Worm (Caenorhabditis elegans) whole organism, late embryonic: ENCODE measurements around the gene Y46H3C.7.

Source experiments
- K09A11.1 ChIP-seq: sonication (generic microtip); optimal IDR thresholded peaks from 2 replicates; lab custom pipeline; 2017; ENCODE audit warnings: antibody characterized with exemption, mild to moderate bottlenecking, missing genetic modification characterization, missing compliant biosample characterization; ENCODE audit not compliant: insufficient read depth
- ceh-45 ChIP-seq: fragments of 200-800 bp; sonication (Bioruptor generic); IDR thresholded peaks from 2 replicates; pipeline ENCODE4 v1.3.6; 2022; ENCODE audit warnings: missing genetic modification reagents, missing genetic modification characterization, missing compliant biosample characterization
- nfya-1 ChIP-seq: sonication (generic microtip); optimal IDR thresholded peaks from 2 replicates; lab custom pipeline; 2017; ENCODE audit warnings: missing genetic modification characterization, mild to moderate bottlenecking, missing compliant biosample characterization, antibody characterized with exemption, moderate library complexity
- nhr-11 ChIP-seq: fragments of 150-350 bp; optimal IDR thresholded peaks from 2 replicates; lab custom pipeline; 2014; ENCODE audit warnings: missing biosample characterization, missing genetic modification characterization
- pat-9 ChIP-seq: fragments of 200-800 bp; sonication (Bioruptor generic); optimal IDR thresholded peaks from 2 replicates; lab custom pipeline; 2018; ENCODE audit warnings: mild to moderate bottlenecking, missing genetic modification characterization, moderate library complexity, missing compliant biosample characterization
- pha-4 ChIP-seq: fragments of 150-350 bp; optimal IDR thresholded peaks from 2 replicates; lab custom pipeline; 2018; ENCODE audit warnings: missing biosample characterization, missing genetic modification reagents, missing genetic modification characterization
- tbx-2 ChIP-seq: sonication (generic microtip); optimal IDR thresholded peaks from 2 replicates; lab custom pipeline; 2016; ENCODE audit warnings: missing genetic modification characterization, missing compliant biosample characterization

DNA sequence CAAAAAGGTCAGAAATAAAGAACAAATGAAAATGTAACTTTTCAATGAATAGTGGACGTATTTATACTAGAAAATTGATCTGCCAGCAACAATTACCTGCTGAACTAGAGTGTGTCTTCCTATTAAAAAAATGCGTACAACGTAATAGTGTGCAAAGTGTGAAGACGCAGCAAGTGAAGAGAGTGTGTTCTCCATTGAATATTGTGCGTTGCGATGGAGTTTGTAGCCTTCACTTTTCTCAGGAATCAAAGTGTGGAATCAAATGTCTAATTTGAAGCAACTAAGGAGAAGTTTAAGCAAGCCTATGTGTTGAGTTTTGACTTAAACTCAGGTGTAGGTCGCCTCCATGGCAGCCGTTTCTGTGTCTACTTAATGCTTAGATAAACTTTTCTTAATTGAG is 38.1 kb upstream of the Y46H3C.7 start, which contains the start of gene gst-21:
- no peak for TF ChIP-seq pha-4 (tag; lab: Kevin White, UChicago)
- TF ChIP-seq nfya-1 (tag; lab: Kevin White, UChicago): no peak
- no peak for TF ChIP-seq tbx-2 (tag; lab: Kevin White, UChicago)
- TF ChIP-seq ceh-45 (GFP tag; lab: Robert Waterston, UW): no peak
- no peak for TF ChIP-seq nhr-11 (tag; lab: Kevin White, UChicago)
- TF ChIP-seq pat-9 (tag; lab: Kevin White, UChicago): no peak
- TF ChIP-seq K09A11.1 (tag; lab: Kevin White, UChicago): no peak
